Worm (Caenorhabditis elegans): ENCODE measurements around the gene acn-1.
A peak's percentile ranks its signal among the peaks of the same experiment; 100 is the strongest.

Gene acn-1

ce11 chrX:5075538-5075937 lies 21.3 kb downstream of the acn-1 start:
- no peak for TF ChIP-seq elt-1 (tag; optimal IDR thresholded peaks at IDR 0.05)
- TF ChIP-seq nhr-25 (tag; optimal IDR thresholded peaks at IDR 0.05), result peak; percentile 71
- peak; percentile 73 for TF ChIP-seq blmp-1 (tag; optimal IDR thresholded peaks at IDR 0.05; ENCODE audit: insufficient read depth)

- TF ChIP-seq Y55F3AM.14 (GFP tag; optimal IDR thresholded peaks at IDR 0.05), result no peak
- TF ChIP-seq nhr-25 (tag; optimal IDR thresholded peaks at IDR 0.05), result peak; percentile 19
These were observed 23.0 kb downstream of the acn-1 start for ce11 chrX:5073895-5074294.

- no peak for TF ChIP-seq ama-1 (optimal IDR thresholded peaks at IDR 0.05)
- TF ChIP-seq blmp-1 (tag; optimal IDR thresholded peaks at IDR 0.05; ENCODE audit: insufficient read depth), result peak; percentile 73
These were observed 25.8 kb downstream of the acn-1 start for ce11 chrX:5071025-5071424.

ce11 chrX:5067796-5068195 lies 29.1 kb downstream of the acn-1 start, which contains the start of gene clc-7:
Gene clc-7, plus strand, starts transcription at chrX:5068096.
- no peak for TF ChIP-seq snpc-4 (tag; optimal IDR thresholded peaks at IDR 0.05)
- TF ChIP-seq sma-9 (GFP tag; optimal IDR thresholded peaks at IDR 0.05), result no peak
- TF ChIP-seq sma-9 (tag; optimal IDR thresholded peaks at IDR 0.05), result no peak
- no peak for TF ChIP-seq lin-13 (GFP tag; optimal IDR thresholded peaks at IDR 0.05)
- TF ChIP-seq F13H6.1 (tag; optimal IDR thresholded peaks at IDR 0.05), result no peak
- TF ChIP-seq ztf-11 (tag; optimal IDR thresholded peaks at IDR 0.05), result no peak
- no peak for TF ChIP-seq nhr-23 (tag; optimal IDR thresholded peaks at IDR 0.05)
- no peak for TF ChIP-seq sma-3 (GFP tag; optimal IDR thresholded peaks at IDR 0.05)
- TF ChIP-seq nhr-6 (tag; optimal IDR thresholded peaks at IDR 0.05), result no peak
- no peak for TF ChIP-seq aly-2 (tag; optimal IDR thresholded peaks at IDR 0.05)
- TF ChIP-seq alr-1 (tag; optimal IDR thresholded peaks at IDR 0.05), result no peak
- no peak for TF ChIP-seq C34F6.9 (tag; optimal IDR thresholded peaks at IDR 0.05)

ce11 chrX:5066570-5066969 lies 30.3 kb downstream of the acn-1 start:
- TF ChIP-seq ztf-1 (GFP tag; conservative IDR thresholded peaks at IDR 0.05) (no peak), ama-1 (optimal IDR thresholded peaks at IDR 0.05) (no peak), unc-39 (tag; optimal IDR thresholded peaks at IDR 0.05) (no peak), ceh-82 (tag; optimal IDR thresholded peaks at IDR 0.05) (no peak), gmeb-1 (tag; optimal IDR thresholded peaks at IDR 0.05) (no peak), lin-11 (tag; optimal IDR thresholded peaks at IDR 0.05) (no peak), sma-9 (GFP tag; optimal IDR thresholded peaks at IDR 0.05) (no peak), sma-9 (tag; optimal IDR thresholded peaks at IDR 0.05) (no peak), unc-62 (GFP tag; optimal IDR thresholded peaks at IDR 0.05) (no peak), skn-1 (tag; optimal IDR thresholded peaks at IDR 0.05) (no peak), nhr-21 (tag; optimal IDR thresholded peaks at IDR 0.05) (no peak), zag-1 (tag; optimal IDR thresholded peaks at IDR 0.05) (no peak), nhr-23 (tag; optimal IDR thresholded peaks at IDR 0.05) (no peak), nhr-11 (tag; optimal IDR thresholded peaks at IDR 0.05) (no peak), crh-2 (tag; optimal IDR thresholded peaks at IDR 0.05) (no peak), ZK546.5 (tag; optimal IDR thresholded peaks at IDR 0.05) (no peak), lsy-2 (tag; optimal IDR thresholded peaks at IDR 0.05) (no peak)

ce11 chrX:5063750-5064652 lies 32.9 kb downstream of the acn-1 start, which contains the start of gene C24H10.2:
Gene C24H10.2, plus strand, starts transcription at chrX:5064602.
- TF ChIP-seq nhr-129 (tag; optimal IDR thresholded peaks at IDR 0.05) (peak; percentile 72), ztf-1 (GFP tag; conservative IDR thresholded peaks at IDR 0.05) (no peak), nhr-77 (tag; optimal IDR thresholded peaks at IDR 0.05) (no peak), blmp-1 (tag; optimal IDR thresholded peaks at IDR 0.05; ENCODE audit: insufficient read depth) (no peak), gmeb-1 (tag; optimal IDR thresholded peaks at IDR 0.05) (peak; percentile 41), fos-1 (tag; optimal IDR thresholded peaks at IDR 0.05) (peak; percentile 35), skn-1 (tag; optimal IDR thresholded peaks at IDR 0.05) (no peak), lsy-2 (tag; optimal IDR thresholded peaks at IDR 0.05) (peak in 1 of 2 experiments; percentile 31), nhr-21 (tag; optimal IDR thresholded peaks at IDR 0.05) (no peak), nhr-237 (tag; optimal IDR thresholded peaks at IDR 0.05) (no peak), ztf-11 (tag; optimal IDR thresholded peaks at IDR 0.05) (no peak), mdl-1 (tag; optimal IDR thresholded peaks at IDR 0.05) (no peak), nhr-25 (tag; optimal IDR thresholded peaks at IDR 0.05) (peak; percentile 20), nhr-11 (tag; optimal IDR thresholded peaks at IDR 0.05) (no peak), ceh-16 (tag; optimal IDR thresholded peaks at IDR 0.05) (no peak), ama-1 (optimal IDR thresholded peaks at IDR 0.05) (no peak), snpc-4 (tag; optimal IDR thresholded peaks at IDR 0.05) (no peak), sma-9 (GFP tag; optimal IDR thresholded peaks at IDR 0.05) (peak; percentile 41), sma-9 (tag; optimal IDR thresholded peaks at IDR 0.05) (no peak), Y55F3AM.14 (GFP tag; optimal IDR thresholded peaks at IDR 0.05) (peak; percentile 2), sma-3 (GFP tag; optimal IDR thresholded peaks at IDR 0.05) (peak; percentile 14), lin-39 (tag; optimal IDR thresholded peaks at IDR 0.05) (no peak), lin-13 (GFP tag; optimal IDR thresholded peaks at IDR 0.05) (no peak), dmd-4 (tag; optimal IDR thresholded peaks at IDR 0.05) (no peak), C34F6.9 (tag; optimal IDR thresholded peaks at IDR 0.05) (peak; percentile 6), unc-55 (GFP tag; optimal IDR thresholded peaks at IDR 0.05) (peak; percentile 52), sem-4 (tag; optimal IDR thresholded peaks at IDR 0.05) (peak; percentile 62)

All from whole organism, L2 larva.